Worm (Caenorhabditis elegans) whole organism, L3 larva: ENCODE data around the gene B0281.3.

Experiments used
- R02D3.7 ChIP-seq: fragments of 150-350 bp; optimal IDR thresholded peaks from 2 replicates; lab custom pipeline; 2014; ENCODE audit warnings: missing biosample characterization, missing genetic modification characterization
- ZK546.5 ChIP-seq: sonication (generic microtip); optimal IDR thresholded peaks from 2 replicates; lab custom pipeline; 2017; ENCODE audit warnings: missing biosample characterization, missing genetic modification characterization
- ceh-16 ChIP-seq: sonication (generic microtip); optimal IDR thresholded peaks from 2 replicates; lab custom pipeline; 2017; ENCODE audit warnings: missing biosample characterization, missing genetic modification characterization
- ceh-82 ChIP-seq: fragments of 150-350 bp; optimal IDR thresholded peaks from 2 replicates; lab custom pipeline; 2014; ENCODE audit warnings: missing biosample characterization, missing genetic modification characterization
- ceh-9 ChIP-seq: sonication (generic microtip); optimal IDR thresholded peaks from 2 replicates; lab custom pipeline; 2018; ENCODE audit warnings: missing biosample characterization, missing genetic modification characterization
- daf-12 ChIP-seq: fragments of 150-350 bp; optimal IDR thresholded peaks from 2 replicates; lab custom pipeline; 2014; ENCODE audit warnings: missing biosample characterization, missing genetic modification reagents, missing genetic modification characterization
- egl-27 ChIP-seq: sonication (generic microtip); optimal IDR thresholded peaks from 4 replicates; lab custom pipeline; 2017; ENCODE audit warnings: missing biosample characterization, missing genetic modification reagents, missing genetic modification characterization
- egl-5 ChIP-seq: fragments of 150-350 bp; optimal IDR thresholded peaks from 2 replicates; lab custom pipeline; 2017; ENCODE audit warnings: missing biosample characterization, missing genetic modification reagents, missing genetic modification characterization, inconsistent platforms
- elt-1 ChIP-seq: fragments of 150-350 bp; optimal IDR thresholded peaks from 2 replicates; lab custom pipeline; 2014; ENCODE audit warnings: missing biosample characterization, missing genetic modification characterization
- elt-2 ChIP-seq: sonication (generic microtip); optimal IDR thresholded peaks from 2 replicates; lab custom pipeline; 2016; ENCODE audit warnings: missing genetic modification reagents, mild to moderate bottlenecking, missing genetic modification characterization, missing compliant biosample characterization
- elt-3 ChIP-seq, 3 experiments: fragments of 150-350 bp in 1 of 3; sonication (generic microtip) in 2 of 3; optimal IDR thresholded peaks; 2 replicates in 2 of 3; 4 replicates in 1 of 3; lab custom pipeline; 2014 to 2017; ENCODE audit warnings: missing biosample characterization in 3 of 3, missing genetic modification characterization in 3 of 3
- eor-1 ChIP-seq, 2 experiments: fragments of 150-350 bp; optimal IDR thresholded peaks; 2 replicates each; lab custom pipeline; 2014 to 2018; ENCODE audit warnings: missing biosample characterization in 2 of 2, missing genetic modification characterization in 2 of 2
- fkh-10 ChIP-seq: sonication (generic microtip); optimal IDR thresholded peaks from 2 replicates; lab custom pipeline; 2017; ENCODE audit warnings: missing biosample characterization, missing genetic modification reagents, missing genetic modification characterization
- fkh-2 ChIP-seq: fragments of 150-350 bp; optimal IDR thresholded peaks from 2 replicates; lab custom pipeline; 2014; ENCODE audit warnings: missing biosample characterization, missing genetic modification reagents, missing genetic modification characterization
- fos-1 ChIP-seq: fragments of 150-350 bp; optimal IDR thresholded peaks from 2 replicates; lab custom pipeline; 2014; ENCODE audit warnings: missing biosample characterization, missing genetic modification characterization
- hmg-11 ChIP-seq: sonication (generic microtip); optimal IDR thresholded peaks from 2 replicates; lab custom pipeline; 2016; ENCODE audit warnings: missing genetic modification characterization, missing compliant biosample characterization
- jun-1 ChIP-seq: fragments of 150-350 bp; optimal IDR thresholded peaks from 2 replicates; lab custom pipeline; 2014; ENCODE audit warnings: missing biosample characterization, missing genetic modification reagents, missing genetic modification characterization
- lin-15B ChIP-seq: fragments of 150-350 bp; optimal IDR thresholded peaks from 2 replicates; lab custom pipeline; 2014; ENCODE audit warnings: missing biosample characterization, missing genetic modification characterization
- lsy-12 ChIP-seq: sonication (generic microtip); optimal IDR thresholded peaks from 2 replicates; lab custom pipeline; 2016; ENCODE audit warnings: mild to moderate bottlenecking, missing genetic modification characterization, missing compliant biosample characterization
- mdl-1 ChIP-seq: fragments of 150-350 bp; optimal IDR thresholded peaks from 2 replicates; lab custom pipeline; 2014; ENCODE audit warnings: missing biosample characterization, missing genetic modification characterization
- mml-1 ChIP-seq: fragments of 150-350 bp; sonication (generic microtip); optimal IDR thresholded peaks from 3 replicates; lab custom pipeline; 2014; ENCODE audit warnings: missing biosample characterization, missing genetic modification characterization
- nhr-11 ChIP-seq: fragments of 150-350 bp; optimal IDR thresholded peaks from 2 replicates; lab custom pipeline; 2014; ENCODE audit warnings: missing biosample characterization, missing genetic modification characterization
- nhr-12 ChIP-seq: fragments of 150-350 bp; optimal IDR thresholded peaks from 2 replicates; lab custom pipeline; 2014; ENCODE audit warnings: missing biosample characterization, missing genetic modification characterization
- nhr-23 ChIP-seq: fragments of 150-350 bp; optimal IDR thresholded peaks from 2 replicates; lab custom pipeline; 2014; ENCODE audit warnings: missing biosample characterization, missing genetic modification reagents, missing genetic modification characterization
- nhr-237 ChIP-seq: fragments of 150-350 bp; optimal IDR thresholded peaks from 2 replicates; lab custom pipeline; 2014; ENCODE audit warnings: missing biosample characterization, missing genetic modification characterization
- nhr-28 ChIP-seq: fragments of 150-350 bp; optimal IDR thresholded peaks from 2 replicates; lab custom pipeline; 2014; ENCODE audit warnings: missing biosample characterization, missing genetic modification characterization
- nhr-43 ChIP-seq: sonication (generic microtip); optimal IDR thresholded peaks from 2 replicates; lab custom pipeline; 2016; ENCODE audit warnings: mild to moderate bottlenecking, missing genetic modification characterization, missing compliant biosample characterization; ENCODE audit not compliant: poor library complexity, severe bottlenecking
- nhr-76 ChIP-seq: fragments of 150-350 bp; sonication (generic microtip); optimal IDR thresholded peaks from 5 replicates; lab custom pipeline; 2014; ENCODE audit warnings: missing biosample characterization, missing genetic modification characterization
- nhr-77 ChIP-seq: fragments of 150-350 bp; optimal IDR thresholded peaks from 2 replicates; lab custom pipeline; 2014; ENCODE audit warnings: missing biosample characterization, missing genetic modification characterization
- pha-4 ChIP-seq: fragments of 150-350 bp; optimal IDR thresholded peaks from 2 replicates; lab custom pipeline; 2014; ENCODE audit warnings: missing biosample characterization, missing genetic modification reagents, missing genetic modification characterization
- sea-2 ChIP-seq: fragments of 150-350 bp; sonication (generic microtip); optimal IDR thresholded peaks from 4 replicates; lab custom pipeline; 2014; ENCODE audit warnings: missing biosample characterization, missing genetic modification reagents, missing genetic modification characterization
- skn-1 ChIP-seq: fragments of 150-350 bp; optimal IDR thresholded peaks from 2 replicates; lab custom pipeline; 2014; ENCODE audit warnings: missing biosample characterization, missing genetic modification characterization
- snpc-4 ChIP-seq: fragments of 150-350 bp; optimal IDR thresholded peaks from 2 replicates; lab custom pipeline; 2014; ENCODE audit warnings: missing biosample characterization, missing genetic modification characterization
- tbx-2 ChIP-seq: sonication (generic microtip); optimal IDR thresholded peaks from 2 replicates; lab custom pipeline; 2016; ENCODE audit warnings: mild to moderate bottlenecking, missing genetic modification characterization, missing compliant biosample characterization
- unc-62 ChIP-seq: fragments of 150-350 bp; sonication (generic microtip); optimal IDR thresholded peaks from 4 replicates; lab custom pipeline; 2014; ENCODE audit warnings: missing biosample characterization, missing genetic modification reagents, missing genetic modification characterization
- zag-1 ChIP-seq: fragments of 150-350 bp; optimal IDR thresholded peaks from 2 replicates; lab custom pipeline; 2014; ENCODE audit warnings: missing biosample characterization, missing genetic modification characterization
- ztf-4 ChIP-seq: fragments of 150-350 bp; optimal IDR thresholded peaks from 2 replicates; lab custom pipeline; 2014; ENCODE audit warnings: missing biosample characterization, missing genetic modification characterization

B0281.3 gene

ce11 chrII:2295817-2296315 is 11.0 kb upstream of the B0281.3 start, which contains the start of gene fbxc-25:
fbxc-25 (minus strand) TSS chrII:2296265.
- TF ChIP-seq elt-3 (tag; optimal IDR thresholded peaks at IDR 0.05; lab: Kevin White, UChicago) (no peak), skn-1 (no peak), unc-62 (GFP tag; lab: Kevin White, UChicago) (no peak), mdl-1 (no peak), egl-5 (tag; lab: Kevin White, UChicago) (no peak), ceh-9 (tag; lab: Kevin White, UChicago) (no peak), nhr-43 (tag; lab: Kevin White, UChicago) (no peak), ztf-4 (no peak), ZK546.5 (tag; lab: Kevin White, UChicago) (no peak), lsy-12 (tag; lab: Kevin White, UChicago) (no peak), nhr-237 (tag; lab: Kevin White, UChicago) (no peak), mml-1 (tag; lab: Kevin White, UChicago) (no peak), nhr-76 (no peak), elt-1 (tag; lab: Kevin White, UChicago) (no peak), fkh-2 (tag; lab: Kevin White, UChicago) (no peak)

ce11 chrII:2298742-2299141 is 8.1 kb upstream of the B0281.3 start, which contains the start of gene B0281.4:
B0281.4 (minus strand) TSS chrII:2298842.
- TF ChIP-seq jun-1 (tag; lab: Kevin White, UChicago), result no peak
- no peak for TF ChIP-seq nhr-11
- TF ChIP-seq mdl-1, result no peak
- TF ChIP-seq ceh-82, result no peak
- no peak for TF ChIP-seq daf-12 (tag; lab: Kevin White, UChicago)
- TF ChIP-seq elt-2, result no peak
- no peak for TF ChIP-seq ztf-4

ce11 chrII:2300861-2301260 is 6.0 kb upstream of the B0281.3 start, which contains the start of gene B0281.5:
B0281.5 (minus strand) TSS chrII:2300961.
- no peak for TF ChIP-seq nhr-23 (tag; lab: Kevin White, UChicago)
- no peak for TF ChIP-seq jun-1 (tag; lab: Kevin White, UChicago)
- no peak for TF ChIP-seq ztf-4
- no peak for TF ChIP-seq hmg-11 (tag; lab: Kevin White, UChicago)
- TF ChIP-seq zag-1 (tag; lab: Kevin White, UChicago), result no peak
- TF ChIP-seq elt-3 (tag; optimal IDR thresholded peaks at IDR 0.05; lab: Kevin White, UChicago), result no peak
- no peak for TF ChIP-seq ceh-82
- TF ChIP-seq nhr-76, result no peak
- TF ChIP-seq fkh-10, result no peak
- TF ChIP-seq nhr-11, result no peak
- TF ChIP-seq lin-15B (tag; lab: Kevin White, UChicago), result no peak
- no peak for TF ChIP-seq nhr-237 (tag; lab: Kevin White, UChicago)
- no peak for TF ChIP-seq R02D3.7 (tag; lab: Kevin White, UChicago)

ce11 chrII:2302330-2302729 is 4.5 kb upstream of the B0281.3 start, which contains the start of gene B0281.6:
B0281.6 (minus strand) TSS chrII:2302430.
- TF ChIP-seq nhr-11, result no peak
- no peak for TF ChIP-seq lin-15B (tag; lab: Kevin White, UChicago)
- no peak for TF ChIP-seq daf-12 (tag; lab: Kevin White, UChicago)
- TF ChIP-seq nhr-77 (tag; lab: Kevin White, UChicago), result no peak
- no peak for TF ChIP-seq fos-1 (tag; lab: Kevin White, UChicago)
- no peak for TF ChIP-seq mdl-1
- TF ChIP-seq egl-27 (tag; lab: Kevin White, UChicago), result no peak
- TF ChIP-seq pha-4 (tag; lab: Kevin White, UChicago), result no peak
- TF ChIP-seq eor-1 (tag; optimal IDR thresholded peaks at IDR 0.05; lab: Kevin White, UChicago), result no peak
- TF ChIP-seq nhr-43 (tag; lab: Kevin White, UChicago), result no peak
- no peak for TF ChIP-seq ZK546.5 (tag; lab: Kevin White, UChicago)

ce11 chrII:2304575-2304974 is 2.3 kb upstream of the B0281.3 start:
- TF ChIP-seq sea-2 (GFP tag; lab: Kevin White, UChicago) (no peak), elt-1 (tag; lab: Kevin White, UChicago) (no peak), jun-1 (tag; lab: Kevin White, UChicago) (no peak), nhr-12 (no peak), tbx-2 (tag; lab: Kevin White, UChicago) (no peak), egl-5 (tag; lab: Kevin White, UChicago) (no peak), nhr-76 (no peak), ceh-16 (no peak), nhr-11 (no peak), eor-1 (tag; optimal IDR thresholded peaks at IDR 0.05; lab: Kevin White, UChicago) (no peak), unc-62 (GFP tag; lab: Kevin White, UChicago) (no peak), ceh-82 (no peak), mml-1 (tag; lab: Kevin White, UChicago) (no peak), ztf-4 (no peak), nhr-28 (tag; lab: Kevin White, UChicago) (no peak), snpc-4 (tag; lab: Kevin White, UChicago) (no peak), R02D3.7 (tag; lab: Kevin White, UChicago) (no peak)
- TF ChIP-seq, all 47 proteins: peak for 0
